Worm (Caenorhabditis elegans) whole organism, L1 larva: ENCODE measurements around the gene enpp-1.
A peak's percentile ranks its signal among the peaks of the same experiment; 100 is the strongest.
"Not testable (repeated sequence)": the region's sequence is repeated elsewhere in the genome, so short reads cannot be mapped to it uniquely, and the experiment has no call there.

Source experiments
- C16A3.4 ChIP-seq: fragments of 150-350 bp; optimal IDR thresholded peaks from 2 replicates; lab custom pipeline; 2014; ENCODE audit warnings: missing biosample characterization, missing genetic modification characterization
- F16B12.6 ChIP-seq: fragments of 150-350 bp; optimal IDR thresholded peaks from 2 replicates; lab custom pipeline; 2014; ENCODE audit warnings: missing biosample characterization, missing genetic modification characterization
- aha-1 ChIP-seq: fragments of 150-350 bp; optimal IDR thresholded peaks from 2 replicates; lab custom pipeline; 2014; ENCODE audit warnings: missing biosample characterization, missing genetic modification characterization
- blmp-1 ChIP-seq: fragments of 150-350 bp; optimal IDR thresholded peaks from 2 replicates; lab custom pipeline; 2014; ENCODE audit warnings: missing biosample characterization, missing genetic modification characterization
- dpl-1 ChIP-seq, 3 experiments: fragments of 150-350 bp in 2 of 3; sonication (generic microtip) in 1 of 3; optimal IDR thresholded peaks; 2 replicates each; lab custom pipeline; 2014 to 2017; ENCODE audit warnings: missing biosample characterization in 3 of 3, missing genetic modification characterization in 3 of 3, missing genetic modification reagents in 3 of 3
- efl-1 ChIP-seq, 4 experiments: fragments of 150-350 bp; optimal IDR thresholded peaks in 3 of 4; peaks in 1 of 4; 1 replicate in 1 of 4; 2 replicates in 3 of 4; lab custom pipeline; 2014; ENCODE audit warnings: missing biosample characterization in 2 of 4, missing genetic modification characterization in 2 of 4, missing genetic modification reagents in 2 of 4
- egl-13 ChIP-seq: sonication (generic microtip); optimal IDR thresholded peaks from 2 replicates; lab custom pipeline; 2016; ENCODE audit warnings: missing genotype, missing genetic modification reagents, missing genetic modification characterization, missing compliant biosample characterization
- egl-27 ChIP-seq, 2 experiments: fragments of 150-350 bp in 1 of 2; sonication (generic microtip); optimal IDR thresholded peaks; 3 replicates each; lab custom pipeline; 2017 to 2018; ENCODE audit warnings: missing biosample characterization in 2 of 2, missing genetic modification characterization in 2 of 2, missing genetic modification reagents in 2 of 2
- elt-2 ChIP-seq: sonication (generic microtip); optimal IDR thresholded peaks from 2 replicates; lab custom pipeline; 2016; ENCODE audit warnings: missing genetic modification characterization, mild to moderate bottlenecking, inconsistent platforms, missing compliant biosample characterization, missing genetic modification reagents
- elt-3 ChIP-seq, 6 experiments: fragments of 150-350 bp in 1 of 6; sonication (generic microtip); optimal IDR thresholded peaks; 2 replicates each; lab custom pipeline; 2017 to 2018; ENCODE audit warnings: missing biosample characterization in 6 of 6, missing genetic modification characterization in 6 of 6, inconsistent platforms in 1 of 6
- lin-14 ChIP-seq: fragments of 200-800 bp; sonication (Bioruptor generic); optimal IDR thresholded peaks from 2 replicates; lab custom pipeline; 2018; ENCODE audit warnings: mild to moderate bottlenecking, missing genetic modification characterization, moderate library complexity, missing compliant biosample characterization
- lin-35 ChIP-seq, 2 experiments: fragments of 150-350 bp; optimal IDR thresholded peaks; 2 replicates each; lab custom pipeline; 2014; ENCODE audit warnings: missing biosample characterization in 2 of 2, missing genetic modification characterization in 2 of 2, missing genetic modification reagents in 2 of 2
- lsy-2 ChIP-seq, 2 experiments: fragments of 150-350 bp; optimal IDR thresholded peaks; 2 replicates each; lab custom pipeline; 2014; ENCODE audit warnings: missing biosample characterization in 2 of 2, missing genetic modification characterization in 2 of 2
- mdl-1 ChIP-seq, 2 experiments: fragments of 150-350 bp; optimal IDR thresholded peaks; 2 replicates each; lab custom pipeline; 2014 to 2017; ENCODE audit warnings: missing biosample characterization in 2 of 2, missing genetic modification characterization in 2 of 2, inconsistent platforms in 1 of 2
- mef-2 ChIP-seq: fragments of 150-350 bp; optimal IDR thresholded peaks from 2 replicates; lab custom pipeline; 2014; ENCODE audit warnings: missing biosample characterization, missing genetic modification characterization
- mep-1 ChIP-seq: fragments of 150-350 bp; optimal IDR thresholded peaks from 2 replicates; lab custom pipeline; 2014; ENCODE audit warnings: missing biosample characterization, missing genetic modification characterization
- nhr-11 ChIP-seq: fragments of 150-350 bp; optimal IDR thresholded peaks from 2 replicates; lab custom pipeline; 2014; ENCODE audit warnings: missing biosample characterization, missing genetic modification characterization
- nhr-19 ChIP-seq: fragments of 200-800 bp; sonication (Bioruptor generic); conservative IDR thresholded peaks from 2 replicates; pipeline ENCODE4 v1.3.6; 2022; ENCODE audit warnings: missing genetic modification characterization, missing compliant biosample characterization
- nhr-20 ChIP-seq: sonication (generic microtip); optimal IDR thresholded peaks from 2 replicates; lab custom pipeline; 2016; ENCODE audit warnings: mild to moderate bottlenecking, missing genetic modification characterization, missing compliant biosample characterization
- nhr-237 ChIP-seq: fragments of 150-350 bp; optimal IDR thresholded peaks from 2 replicates; lab custom pipeline; 2014; ENCODE audit warnings: missing biosample characterization, missing genetic modification characterization
- nhr-77 ChIP-seq: fragments of 150-350 bp; optimal IDR thresholded peaks from 2 replicates; lab custom pipeline; 2014; ENCODE audit warnings: missing biosample characterization, missing genetic modification characterization
- nhr-85 ChIP-seq: sonication (generic microtip); peaks from one replicate; lab custom pipeline; 2016; ENCODE audit warnings: missing genetic modification characterization, inconsistent platforms, missing compliant biosample characterization
- nhr-90 ChIP-seq: sonication (generic microtip); optimal IDR thresholded peaks from 2 replicates; lab custom pipeline; 2016; ENCODE audit warnings: mild to moderate bottlenecking, missing genetic modification characterization, missing compliant biosample characterization; ENCODE audit not compliant: poor library complexity
- pag-3 ChIP-seq: sonication (generic microtip); optimal IDR thresholded peaks from 2 replicates; lab custom pipeline; 2017; ENCODE audit warnings: missing genetic modification characterization, mild to moderate bottlenecking, missing compliant biosample characterization, antibody characterized with exemption, borderline replicate concordance; ENCODE audit not compliant: insufficient read depth
- pqm-1 ChIP-seq: sonication (generic microtip); optimal IDR thresholded peaks from 3 replicates; lab custom pipeline; 2017; ENCODE audit warnings: missing biosample characterization, missing genetic modification characterization
- rnt-1 ChIP-seq: sonication (generic microtip); optimal IDR thresholded peaks from 2 replicates; lab custom pipeline; 2016; ENCODE audit warnings: mild to moderate bottlenecking, missing genetic modification characterization, moderate library complexity, missing compliant biosample characterization
- skn-1 ChIP-seq: fragments of 150-350 bp; optimal IDR thresholded peaks from 2 replicates; lab custom pipeline; 2014; ENCODE audit warnings: missing biosample characterization, missing genetic modification characterization
- snu-23 ChIP-seq: sonication (generic microtip); optimal IDR thresholded peaks from 2 replicates; lab custom pipeline; 2016; ENCODE audit warnings: missing genetic modification characterization, missing compliant biosample characterization
- sox-4 ChIP-seq: sonication (generic microtip); optimal IDR thresholded peaks from 2 replicates; lab custom pipeline; 2016; ENCODE audit warnings: missing genetic modification characterization, missing compliant biosample characterization
- sup-37 ChIP-seq: fragments of 200-800 bp; sonication (Bioruptor generic); optimal IDR thresholded peaks from 2 replicates; lab custom pipeline; 2018; ENCODE audit warnings: mild to moderate bottlenecking, missing genetic modification characterization, missing compliant biosample characterization
- tbx-2 ChIP-seq: sonication (generic microtip); optimal IDR thresholded peaks from 2 replicates; lab custom pipeline; 2016; ENCODE audit warnings: missing genetic modification characterization, missing compliant biosample characterization
- unc-130 ChIP-seq: fragments of 150-350 bp; optimal IDR thresholded peaks from 2 replicates; lab custom pipeline; 2017; ENCODE audit warnings: missing biosample characterization, missing genetic modification characterization, inconsistent platforms
- unc-30 ChIP-seq: sonication (generic microtip); optimal IDR thresholded peaks from 2 replicates; lab custom pipeline; 2017; ENCODE audit warnings: missing biosample characterization, missing genetic modification characterization
- vab-15 ChIP-seq: sonication (generic microtip); optimal IDR thresholded peaks from 2 replicates; lab custom pipeline; 2017; ENCODE audit warnings: missing genotype, mild to moderate bottlenecking, missing genetic modification characterization, missing compliant biosample characterization
- xbp-1 ChIP-seq: sonication (generic microtip); optimal IDR thresholded peaks from 2 replicates; lab custom pipeline; 2016; ENCODE audit warnings: missing genetic modification characterization, missing compliant biosample characterization
- zag-1 ChIP-seq: fragments of 150-350 bp; optimal IDR thresholded peaks from 2 replicates; lab custom pipeline; 2014; ENCODE audit warnings: missing biosample characterization, missing genetic modification characterization

enpp-1 gene

ce11 chrV:12131157-12131556 is at the start of gene enpp-1:
enpp-1 (plus strand) TSS chrV:12131457.
- TF ChIP-seq nhr-11 (tag; lab: Kevin White, UChicago); pqm-1; nhr-77 (tag; lab: Kevin White, UChicago): not testable (repeated sequence)

ce11 chrV:12082932-12083331 is 48.3 kb upstream of the enpp-1 start, which contains the start of gene R07B7.10:
R07B7.10 (plus strand) TSS chrV:12083216.
- TF ChIP-seq xbp-1 (tag; lab: Kevin White, UChicago) (no peak), efl-1 (optimal IDR thresholded peaks at IDR 0.05; lab: Kevin White, UChicago) (peak; percentile 22 to 52), efl-1 (GFP tag; optimal IDR thresholded peaks at IDR 0.05 in 1 of 2; lab: Kevin White, UChicago) (peak in 1 of 2 experiments; percentile 50), lin-14 (peak; percentile 7)

ce11 chrV:12084216-12084615 is 47.0 kb upstream of the enpp-1 start, which contains the start of gene R07B7.8:
R07B7.8 (minus strand) TSS chrV:12084316.
- no peak for TF ChIP-seq mef-2 (tag; lab: Kevin White, UChicago)
- TF ChIP-seq elt-2 (tag; lab: Kevin White, UChicago) = peak; percentile 8

DNA sequence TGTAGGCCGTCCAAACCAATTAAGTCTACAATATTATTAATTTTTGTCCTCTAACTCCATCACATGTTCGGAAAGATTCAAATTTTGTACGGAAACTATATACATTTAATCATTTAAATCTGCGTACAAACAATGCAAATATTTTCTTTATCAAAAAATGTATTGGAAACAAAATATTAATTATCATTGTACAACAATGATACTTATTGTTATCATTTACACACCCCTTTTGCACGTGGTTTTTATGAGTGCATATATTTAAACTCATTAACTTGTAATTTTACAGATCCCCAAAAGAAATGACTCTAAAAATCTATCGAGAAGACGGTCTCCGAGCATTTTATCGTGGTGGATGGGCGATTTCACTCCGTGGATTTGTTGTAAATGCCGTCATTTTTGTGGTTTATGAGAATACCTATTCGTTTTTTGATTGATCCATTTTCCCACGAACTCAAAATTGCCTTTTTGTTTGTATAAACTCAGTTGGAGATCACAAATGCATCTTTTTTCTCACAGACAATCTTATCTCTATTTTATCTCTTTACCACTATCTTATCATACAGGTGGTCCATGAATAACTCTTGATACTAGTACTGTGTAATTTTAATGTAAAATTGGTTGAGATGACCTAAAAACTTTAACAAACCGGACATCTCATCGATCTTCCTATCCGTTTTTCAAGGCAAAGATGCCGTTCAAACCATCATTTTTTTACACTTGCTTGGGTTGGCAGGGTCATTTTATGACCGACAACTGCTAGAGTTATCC is 45.2 kb upstream of the enpp-1 start:
- TF ChIP-seq lin-14 (peak; percentile 3), nhr-11 (tag; lab: Kevin White, UChicago) (no peak), elt-2 (tag; lab: Kevin White, UChicago) (peak; percentile 63), elt-3 (tag; optimal IDR thresholded peaks at IDR 0.05; lab: Kevin White, UChicago) (peak; percentile 75 to 98 (median 94)), nhr-85 (tag; lab: Kevin White, UChicago) (peak; percentile 6)

ce11 chrV:12086934-12087333 is 44.3 kb upstream of the enpp-1 start, which contains the start of gene gana-1:
gana-1 (plus strand) TSS chrV:12087234.
- no peak for TF ChIP-seq vab-15 (tag; lab: Kevin White, UChicago)

- TF ChIP-seq nhr-85 (tag; lab: Kevin White, UChicago) (no peak), egl-13 (tag; lab: Kevin White, UChicago) (no peak), nhr-90 (tag; lab: Kevin White, UChicago) (no peak), unc-30 (no peak), nhr-237 (tag; lab: Kevin White, UChicago) (no peak), lin-35 (GFP tag; optimal IDR thresholded peaks at IDR 0.05; lab: Kevin White, UChicago) (no peak), elt-3 (tag; optimal IDR thresholded peaks at IDR 0.05; lab: Kevin White, UChicago) (no peak), sox-4 (no peak), F16B12.6 (no peak)
Observed at ce11 chrV:12088773-12089172, 42.5 kb upstream of the enpp-1 start, which contains the start of gene R07B7.12. R07B7.12 (plus strand) TSS chrV:12089073.

- peak; percentile 11 for TF ChIP-seq nhr-90 (tag; lab: Kevin White, UChicago)
- peak; percentile 45 for TF ChIP-seq blmp-1 (tag; lab: Kevin White, UChicago)
- no peak for TF ChIP-seq egl-27 (tag; optimal IDR thresholded peaks at IDR 0.05; lab: Kevin White, UChicago)
- no peak for TF ChIP-seq rnt-1
- peak; percentile 70 for TF ChIP-seq nhr-20 (tag; lab: Kevin White, UChicago)
- TF ChIP-seq unc-130 (tag; lab: Kevin White, UChicago) = no peak
- peak; percentile 52 for TF ChIP-seq snu-23
- peak in 1 of 2 experiments; percentile 58 for TF ChIP-seq lin-35 (GFP tag; optimal IDR thresholded peaks at IDR 0.05; lab: Kevin White, UChicago)
- no peak for TF ChIP-seq vab-15 (tag; lab: Kevin White, UChicago)
- no peak for TF ChIP-seq aha-1 (tag; lab: Kevin White, UChicago)
- peak; percentile 10 for TF ChIP-seq skn-1 (tag; lab: Kevin White, UChicago)
- TF ChIP-seq unc-30 = no peak
- no peak for TF ChIP-seq zag-1 (tag; lab: Kevin White, UChicago)
- TF ChIP-seq nhr-19 (GFP tag; lab: Robert Waterston, UW) = peak; percentile 21; the same call in 1 of the 2 replicates
- peak in 1 of 2 experiments; percentile 11 for TF ChIP-seq lsy-2 (tag; optimal IDR thresholded peaks at IDR 0.05; lab: Kevin White, UChicago)
- TF ChIP-seq mep-1 (tag; lab: Kevin White, UChicago) = peak; percentile 18
- no peak for TF ChIP-seq sup-37 (GFP tag; lab: Kevin White, UChicago)
- peak in 2 of 6 experiments; percentile 13 to 31 for TF ChIP-seq elt-3 (tag; optimal IDR thresholded peaks at IDR 0.05; lab: Kevin White, UChicago)
- TF ChIP-seq lin-14 = peak; percentile 77
- peak in 1 of 2 experiments; percentile 40 for TF ChIP-seq mdl-1 (tag; optimal IDR thresholded peaks at IDR 0.05; lab: Kevin White, UChicago)
- peak; percentile 9 for TF ChIP-seq tbx-2 (tag; lab: Kevin White, UChicago)
- TF ChIP-seq C16A3.4 (tag; lab: Kevin White, UChicago) = no peak
- no peak for TF ChIP-seq pag-3 (tag; lab: Kevin White, UChicago)
- no peak for TF ChIP-seq dpl-1 (GFP tag; optimal IDR thresholded peaks at IDR 0.05; lab: Kevin White, UChicago)
Observed at ce11 chrV:12091759-12092158, 39.5 kb upstream of the enpp-1 start, which contains the start of gene nhr-206. nhr-206 (plus strand) TSS chrV:12092006.
